Worm (Caenorhabditis elegans): ENCODE results near the gene ZK892.3.

ce11 chrII:9967999-9968706 is 33.5 kb upstream of the ZK892.3 start, which contains the start of the genes R53.4 and psf-1:
- TF ChIP-seq tbx-37 (GFP tag; conservative IDR thresholded peaks at IDR 0.05), result peak; percentile 57; the same call in 1 of the 2 replicates
- no peak for TF ChIP-seq ama-1 (optimal IDR thresholded peaks at IDR 0.05)
- TF ChIP-seq scrt-1 (GFP tag; IDR thresholded peaks at IDR 0.05), result no peak
- no peak for TF ChIP-seq ceh-13 (GFP tag; optimal IDR thresholded peaks at IDR 0.05)
- TF ChIP-seq hmg-4 (GFP tag; optimal IDR thresholded peaks at IDR 0.05), result no peak
- 0 out of 2 replicates have a peak, but pooled peaks have one; percentile 33 for TF ChIP-seq pes-1 (GFP tag; IDR thresholded peaks at IDR 0.05)
- no peak for TF ChIP-seq ets-7 (tag; optimal IDR thresholded peaks at IDR 0.05)
- TF ChIP-seq F13C5.2 (tag; optimal IDR thresholded peaks at IDR 0.05), result no peak
- TF ChIP-seq tbx-11 (GFP tag; IDR thresholded peaks at IDR 0.05), result no peak
- TF ChIP-seq tra-4 (tag; optimal IDR thresholded peaks at IDR 0.05), result no peak
- TF ChIP-seq sea-1 (GFP tag; conservative IDR thresholded peaks at IDR 0.05), result no peak
- no peak for TF ChIP-seq hnd-1 (tag; optimal IDR thresholded peaks at IDR 0.05)
- TF ChIP-seq hmbx-1 (tag; optimal IDR thresholded peaks at IDR 0.05), result no peak
